Worm (Caenorhabditis elegans): Measurements from ENCODE around the gene dhhc-4.

Gene dhhc-4

DNA sequence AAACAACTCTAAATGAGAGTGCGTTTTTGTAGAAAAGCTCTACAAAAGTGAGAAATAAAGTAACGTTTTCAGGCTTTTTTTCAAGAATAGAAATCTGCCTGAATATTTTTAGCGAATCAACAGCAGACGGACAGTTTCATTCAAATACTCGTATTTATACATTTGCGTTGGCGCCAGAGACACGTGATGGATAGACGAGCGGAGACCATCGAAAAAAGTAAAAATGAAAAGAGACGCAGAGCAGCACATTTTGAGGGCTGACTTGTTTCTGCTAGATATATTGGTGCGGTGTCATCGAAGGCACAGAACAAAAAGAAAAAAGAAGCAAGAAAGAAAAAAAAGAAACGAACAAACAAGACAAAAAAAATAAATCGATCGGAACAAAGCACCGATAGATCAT is 41.6 kb downstream of the dhhc-4 start:
- peak; percentile 76 for TF ChIP-seq mep-1 (tag; optimal IDR thresholded peaks at IDR 0.05)
- TF ChIP-seq tlp-1 (tag; optimal IDR thresholded peaks at IDR 0.05), result no peak
- peak; percentile 17 for TF ChIP-seq jun-1 (tag; optimal IDR thresholded peaks at IDR 0.05)
- peak; percentile 31 for TF ChIP-seq unc-130 (tag; optimal IDR thresholded peaks at IDR 0.05)
- no peak for TF ChIP-seq sup-37 (GFP tag; optimal IDR thresholded peaks at IDR 0.05)
- no peak for TF ChIP-seq ceh-63 (GFP tag; optimal IDR thresholded peaks at IDR 0.05)
- TF ChIP-seq lin-14 (GFP tag; optimal IDR thresholded peaks at IDR 0.05), result peak; percentile 82
- peak; percentile 62 for TF ChIP-seq lin-13 (GFP tag; optimal IDR thresholded peaks at IDR 0.05)
- no peak for TF ChIP-seq unc-98 (GFP tag; IDR thresholded peaks at IDR 0.05)
- TF ChIP-seq rnt-1 (tag; optimal IDR thresholded peaks at IDR 0.05), result peak; percentile 53
- no peak for TF ChIP-seq C16A3.4 (tag; optimal IDR thresholded peaks at IDR 0.05)
- no peak for TF ChIP-seq fkh-10 (GFP tag; optimal IDR thresholded peaks at IDR 0.05)
- TF ChIP-seq nhr-20 (tag; optimal IDR thresholded peaks at IDR 0.05), result peak; percentile 71
- TF ChIP-seq ets-5 (GFP tag; IDR thresholded peaks at IDR 0.05), result no peak
- TF ChIP-seq pqm-1 (tag; optimal IDR thresholded peaks at IDR 0.05), result no peak
- TF ChIP-seq unc-30 (tag; optimal IDR thresholded peaks at IDR 0.05), result no peak
- peak; percentile 42 for TF ChIP-seq nhr-90 (tag; optimal IDR thresholded peaks at IDR 0.05; ENCODE audit: poor library complexity)
- peak; percentile 28 for TF ChIP-seq irx-1 (tag; optimal IDR thresholded peaks at IDR 0.05)
- TF ChIP-seq zip-4 (GFP tag; optimal IDR thresholded peaks at IDR 0.05), result no peak
- TF ChIP-seq ceh-90 (tag; optimal IDR thresholded peaks at IDR 0.05), result no peak
- peak; percentile 60 for TF ChIP-seq F16B12.6 (tag; optimal IDR thresholded peaks at IDR 0.05)
- no peak for TF ChIP-seq ces-1 (GFP tag; optimal IDR thresholded peaks at IDR 0.05)
- TF ChIP-seq blmp-1 (tag; optimal IDR thresholded peaks at IDR 0.05), result peak; percentile 43
- TF ChIP-seq alr-1 (tag; optimal IDR thresholded peaks at IDR 0.05; ENCODE audit: borderline replicate concordance), result no peak
- 0 out of 2 replicates have a peak, but pooled peaks have one; percentile 10 for TF ChIP-seq grh-1 (GFP tag; IDR thresholded peaks at IDR 0.05)
- TF ChIP-seq nhr-11 (tag; optimal IDR thresholded peaks at IDR 0.05), result no peak
- TF ChIP-seq nhr-19 (GFP tag; conservative IDR thresholded peaks at IDR 0.05), result peak; percentile 48
- TF ChIP-seq C04F5.9 (tag; optimal IDR thresholded peaks at IDR 0.05), result peak; percentile 12
- peak; percentile 1 for TF ChIP-seq nhr-77 (tag; optimal IDR thresholded peaks at IDR 0.05)
- peak; percentile 36 to 53 for TF ChIP-seq efl-1 (optimal IDR thresholded peaks at IDR 0.05)
- peak; percentile 44 to 81 for TF ChIP-seq efl-1 (GFP tag; optimal IDR thresholded peaks at IDR 0.05 in 1 of 2)
- no peak for TF ChIP-seq pag-3 (tag; optimal IDR thresholded peaks at IDR 0.05; ENCODE audit: borderline replicate concordance, insufficient read depth)
- TF ChIP-seq swsn-7 (tag; optimal IDR thresholded peaks at IDR 0.05), result peak; percentile 56
- TF ChIP-seq vab-15 (tag; optimal IDR thresholded peaks at IDR 0.05), result no peak
- peak; percentile 11 for TF ChIP-seq lir-3 (tag; optimal IDR thresholded peaks at IDR 0.05; ENCODE audit: poor library complexity)
- TF ChIP-seq isw-1 (GFP tag; IDR thresholded peaks at IDR 0.05), result no peak
- no peak for TF ChIP-seq zag-1 (tag; optimal IDR thresholded peaks at IDR 0.05)
- TF ChIP-seq nhr-85 (tag), result peak; percentile 86
- no peak for TF ChIP-seq nhr-76 (tag; optimal IDR thresholded peaks at IDR 0.05)
- TF ChIP-seq pax-3 (tag; optimal IDR thresholded peaks at IDR 0.05), result no peak
- peak; percentile 75 for TF ChIP-seq snu-23 (GFP tag; optimal IDR thresholded peaks at IDR 0.05)
- peak; percentile 84 for TF ChIP-seq nhr-71 (tag; optimal IDR thresholded peaks at IDR 0.05)
- TF ChIP-seq C34B4.2 (tag; optimal IDR thresholded peaks at IDR 0.05), result no peak
- TF ChIP-seq efl-3 (GFP tag; optimal IDR thresholded peaks at IDR 0.05), result no peak
- peak; percentile 9 to 40 (median 26) for TF ChIP-seq dpl-1 (GFP tag; optimal IDR thresholded peaks at IDR 0.05)
- TF ChIP-seq lsy-2 (tag; optimal IDR thresholded peaks at IDR 0.05), result peak; percentile 65 to 81
- TF ChIP-seq ztf-4 (tag; optimal IDR thresholded peaks at IDR 0.05), result peak; percentile 18
- TF ChIP-seq aha-1 (tag; optimal IDR thresholded peaks at IDR 0.05), result no peak
- TF ChIP-seq elt-3 (tag; optimal IDR thresholded peaks at IDR 0.05), result no peak
- TF ChIP-seq ceh-82 (tag; optimal IDR thresholded peaks at IDR 0.05), result peak in 1 of 3 experiments; percentile 25
- TF ChIP-seq egl-13 (tag; optimal IDR thresholded peaks at IDR 0.05), result no peak
- TF ChIP-seq mdl-1 (tag; optimal IDR thresholded peaks at IDR 0.05), result peak in 1 of 2 experiments; percentile 66
- TF ChIP-seq elt-2 (tag; optimal IDR thresholded peaks at IDR 0.05), result peak; percentile 61

Measured in whole organism, L1 larva.